Fruit fly (Drosophila melanogaster): ENCODE data around the gene Trmt61.

Trmt61 gene

DNA sequence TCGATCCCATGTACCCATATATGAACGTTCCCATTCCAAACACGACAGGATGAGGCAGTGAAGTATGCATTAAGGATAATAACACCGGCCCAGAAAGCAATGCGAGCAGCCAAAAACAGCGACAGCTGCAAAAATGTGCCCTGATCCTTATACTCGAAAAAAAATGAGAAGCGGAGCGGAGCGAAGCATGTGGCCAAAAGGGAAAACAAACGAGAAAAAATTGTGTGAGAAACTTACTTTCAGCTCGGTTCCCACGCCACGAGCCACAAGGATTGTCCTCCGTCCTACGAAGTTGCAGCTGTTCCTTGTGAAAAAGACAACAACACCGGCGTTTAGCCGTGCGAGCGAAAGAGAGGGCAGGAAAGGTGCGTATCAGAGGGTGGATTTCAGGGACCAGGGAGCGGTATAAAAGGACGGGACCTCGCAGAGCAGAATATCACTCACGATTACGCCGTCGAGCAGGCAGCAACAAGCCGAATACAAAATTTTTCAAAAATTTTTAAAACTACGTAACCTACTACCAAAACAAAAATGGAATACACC is 19.4 kb upstream of the Trmt61 start (continued):
- TF ChIP-seq CG33557 (GFP tag; optimal IDR thresholded peaks at IDR 0.05): peak; percentile 22
- TF ChIP-seq CG8765 (GFP tag; IDR thresholded peaks at IDR 0.05): no peak
- TF ChIP-seq CG6689 (GFP tag; IDR thresholded peaks at IDR 0.05): no peak
- no peak for TF ChIP-seq Dp (GFP tag; optimal IDR thresholded peaks at IDR 0.05)
- no peak for TF ChIP-seq slp2 (GFP tag; optimal IDR thresholded peaks at IDR 0.05)
- no peak for TF ChIP-seq Aef1 (GFP tag; IDR thresholded peaks at IDR 0.05)
- no peak for TF ChIP-seq MBD-R2 (GFP tag; IDR thresholded peaks at IDR 0.05)
- TF ChIP-seq NFAT (GFP tag; IDR thresholded peaks at IDR 0.05): no peak
- no peak for TF ChIP-seq pb (GFP tag; optimal IDR thresholded peaks at IDR 0.05)
- no peak for TF ChIP-seq sc (optimal IDR thresholded peaks at IDR 0.05)
- TF ChIP-seq sc (GFP tag; optimal IDR thresholded peaks at IDR 0.05): peak; percentile 51
- no peak for TF ChIP-seq Myb (GFP tag; optimal IDR thresholded peaks at IDR 0.05)
- peak; percentile 100 for TF ChIP-seq ac (GFP tag; optimal IDR thresholded peaks at IDR 0.05)
- TF ChIP-seq CG6791 (GFP tag; IDR thresholded peaks at IDR 0.05; ENCODE audit: partially characterized antibody): peak; percentile 41; the same call in 1 of the 3 replicates
- peak; percentile 84 for TF ChIP-seq kni (GFP tag; optimal IDR thresholded peaks at IDR 0.05)
- no peak for TF ChIP-seq ken (GFP tag; IDR thresholded peaks at IDR 0.05)
- no peak for TF ChIP-seq CHES-1-like (GFP tag; optimal IDR thresholded peaks at IDR 0.05)
- TF ChIP-seq al (GFP tag; IDR thresholded peaks at IDR 0.05): no peak
- TF ChIP-seq CG9609 (GFP tag; optimal IDR thresholded peaks at IDR 0.05): no peak
- no peak for TF ChIP-seq dpn (GFP tag; optimal IDR thresholded peaks at IDR 0.05)
- TF ChIP-seq CG1529 (GFP tag; optimal IDR thresholded peaks at IDR 0.05): no peak
- no peak for TF ChIP-seq CG32532 (GFP tag; IDR thresholded peaks at IDR 0.05)
- TF ChIP-seq BEAF-32 (GFP tag; optimal IDR thresholded peaks at IDR 0.05): no peak
- no peak for TF ChIP-seq CG8359 (GFP tag; optimal IDR thresholded peaks at IDR 0.05; ENCODE audit: borderline replicate concordance)
- no peak for TF ChIP-seq Lim3 (GFP tag; IDR thresholded peaks at IDR 0.05)
- TF ChIP-seq psq (GFP tag; optimal IDR thresholded peaks at IDR 0.05): no peak
- TF ChIP-seq croc (GFP tag; conservative IDR thresholded peaks at IDR 0.05): no peak
- TF ChIP-seq esg (GFP tag; conservative IDR thresholded peaks at IDR 0.05): no peak
- no peak for TF ChIP-seq fd96Cb (tag; optimal IDR thresholded peaks at IDR 0.05)
- TF ChIP-seq Ada2b (GFP tag; IDR thresholded peaks at IDR 0.05): no peak
- TF ChIP-seq H2.0 (GFP tag; IDR thresholded peaks at IDR 0.05): no peak
- TF ChIP-seq trem (tag; optimal IDR thresholded peaks at IDR 0.05): peak; percentile 4
- TF ChIP-seq cwo (GFP tag; optimal IDR thresholded peaks at IDR 0.05): no peak
- no peak for TF ChIP-seq Atf-2 (GFP tag; optimal IDR thresholded peaks at IDR 0.05)
- TF ChIP-seq CG34422 (GFP tag; IDR thresholded peaks at IDR 0.05): no peak
- no peak for TF ChIP-seq CG32772 (GFP tag; IDR thresholded peaks at IDR 0.05)
- no peak for TF ChIP-seq eyg (GFP tag; optimal IDR thresholded peaks at IDR 0.05)
- TF ChIP-seq CG17829 (tag; optimal IDR thresholded peaks at IDR 0.05): peak; percentile 55
- TF ChIP-seq CG11398 (GFP tag; optimal IDR thresholded peaks at IDR 0.05): no peak
- TF ChIP-seq CG9437 (GFP tag; optimal IDR thresholded peaks at IDR 0.05): no peak
- no peak for TF ChIP-seq pum (GFP tag; optimal IDR thresholded peaks at IDR 0.05)
- TF ChIP-seq dimm (GFP tag; IDR thresholded peaks at IDR 0.05): no peak
- TF ChIP-seq Neu2 (GFP tag; optimal IDR thresholded peaks at IDR 0.05; ENCODE audit: borderline replicate concordance): no peak
- peak; percentile 87 for TF ChIP-seq CG1832 (GFP tag; optimal IDR thresholded peaks at IDR 0.05)
- TF ChIP-seq CG3407 (GFP tag; optimal IDR thresholded peaks at IDR 0.05): no peak
- no peak for TF ChIP-seq CG17186 (GFP tag; optimal IDR thresholded peaks at IDR 0.05)
- no peak for TF ChIP-seq D19B (GFP tag; optimal IDR thresholded peaks at IDR 0.05)
- peak; percentile 18 for TF ChIP-seq Jarid2 (GFP tag; optimal IDR thresholded peaks at IDR 0.05)
- no peak for TF ChIP-seq Dip2 (GFP tag; IDR thresholded peaks at IDR 0.05)
- no peak for TF ChIP-seq Ets97D (GFP tag; optimal IDR thresholded peaks at IDR 0.05)
- TF ChIP-seq CG10147 (GFP tag; optimal IDR thresholded peaks at IDR 0.05): no peak
- no peak for TF ChIP-seq Drgx (GFP tag; IDR thresholded peaks at IDR 0.05)
